Worm (Caenorhabditis elegans): ENCODE data around the gene arcp-1.

ce11 chrIII:3806883-3807282 is 47.7 kb upstream of the arcp-1 start:
- TF ChIP-seq nhr-77 (tag; optimal IDR thresholded peaks at IDR 0.05) (no peak), unc-39 (tag; optimal IDR thresholded peaks at IDR 0.05) (no peak), elt-3 (tag; optimal IDR thresholded peaks at IDR 0.05) (no peak), fkh-10 (GFP tag; optimal IDR thresholded peaks at IDR 0.05) (no peak), egl-27 (tag; optimal IDR thresholded peaks at IDR 0.05) (no peak), pqm-1 (tag; optimal IDR thresholded peaks at IDR 0.05) (no peak), hmg-11 (tag; optimal IDR thresholded peaks at IDR 0.05) (no peak), ceh-9 (tag; optimal IDR thresholded peaks at IDR 0.05) (no peak), skn-1 (tag; optimal IDR thresholded peaks at IDR 0.05) (no peak), egl-5 (tag; optimal IDR thresholded peaks at IDR 0.05) (no peak), lin-39 (tag; optimal IDR thresholded peaks at IDR 0.05) (no peak), zag-1 (tag; optimal IDR thresholded peaks at IDR 0.05) (no peak), nhr-76 (tag; optimal IDR thresholded peaks at IDR 0.05) (no peak)
